Fruit fly (Drosophila melanogaster): ENCODE measurements around the gene CG14957.
A peak's percentile ranks its signal among the peaks of the same experiment; 100 is the strongest.

Gene CG14957

DNA sequence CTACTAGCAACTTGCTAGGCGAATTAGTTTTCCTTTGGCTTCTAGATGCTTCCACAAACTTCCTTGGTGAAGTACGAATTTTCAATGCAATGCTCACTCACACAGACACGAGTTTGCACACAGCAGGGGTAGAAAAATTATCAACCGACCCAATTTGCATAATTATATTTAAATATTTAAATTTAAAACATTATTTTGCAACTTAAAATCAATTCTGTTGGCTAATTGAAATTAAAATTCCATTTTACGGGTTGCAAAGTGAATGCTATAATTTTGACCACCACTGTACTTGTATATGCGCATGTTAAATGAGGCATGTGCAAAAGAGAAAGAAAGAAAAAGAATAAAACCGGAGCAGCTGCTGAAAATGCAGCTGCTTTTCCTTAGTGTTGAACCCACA is 6.7 kb downstream of the CG14957 start (continued):
- peak; percentile 80 for TF ChIP-seq CG5180 (GFP tag; optimal IDR thresholded peaks at IDR 0.05)
- peak; percentile 84 for TF ChIP-seq wor (GFP tag; IDR thresholded peaks at IDR 0.05)
- peak; percentile 93 for TF ChIP-seq D19A (tag; optimal IDR thresholded peaks at IDR 0.05)
- peak; percentile 95 for TF ChIP-seq CG18262 (tag; optimal IDR thresholded peaks at IDR 0.05)
- TF ChIP-seq CG2678 (tag; optimal IDR thresholded peaks at IDR 0.05) = peak; percentile 96
- peak; percentile 99 for TF ChIP-seq Drgx (GFP tag; IDR thresholded peaks at IDR 0.05)
- peak; percentile 86 for TF ChIP-seq Oaz (GFP tag; IDR thresholded peaks at IDR 0.05)
- peak; percentile 80 for TF ChIP-seq CG3407 (GFP tag; optimal IDR thresholded peaks at IDR 0.05)
- peak; percentile 77 for TF ChIP-seq twi (tag; optimal IDR thresholded peaks at IDR 0.05)
- peak; percentile 87 for TF ChIP-seq CG4820 (GFP tag; optimal IDR thresholded peaks at IDR 0.05)
- peak; percentile 36 for TF ChIP-seq CG3995 (GFP tag; optimal IDR thresholded peaks at IDR 0.05)
- no peak for TF ChIP-seq vnd (GFP tag; IDR thresholded peaks at IDR 0.05; ENCODE audit: partially characterized antibody)
- TF ChIP-seq trem (tag; optimal IDR thresholded peaks at IDR 0.05) = peak; percentile 88
- peak; percentile 78 for TF ChIP-seq CG17802 (tag; optimal IDR thresholded peaks at IDR 0.05)
- no peak for TF ChIP-seq hbn (GFP tag; IDR thresholded peaks at IDR 0.05; ENCODE audit: partially characterized antibody)
- peak; percentile 95 for TF ChIP-seq CG17829 (tag; optimal IDR thresholded peaks at IDR 0.05)
- peak; percentile 92 for TF ChIP-seq CG7556 (GFP tag; optimal IDR thresholded peaks at IDR 0.05)
- peak; percentile 68 for TF ChIP-seq trh (GFP tag; optimal IDR thresholded peaks at IDR 0.05)
- peak; percentile 96 for TF ChIP-seq sens (GFP tag)
- peak; percentile 88 for TF ChIP-seq CG15514 (GFP tag; optimal IDR thresholded peaks at IDR 0.05)
- peak; percentile 88 for TF ChIP-seq Gug (GFP tag; IDR thresholded peaks at IDR 0.05)
- peak; percentile 50 for TF ChIP-seq CG1792 (GFP tag; optimal IDR thresholded peaks at IDR 0.05)
- TF ChIP-seq gem (tag; optimal IDR thresholded peaks at IDR 0.05) = peak; percentile 96
- TF ChIP-seq CG31441 (GFP tag; IDR thresholded peaks at IDR 0.05) = peak; percentile 96
- TF ChIP-seq so (GFP tag; IDR thresholded peaks at IDR 0.05) = peak; percentile 93
- no peak for TF ChIP-seq CG7786 (GFP tag; optimal IDR thresholded peaks at IDR 0.05)
- TF ChIP-seq ash1 (GFP tag; optimal IDR thresholded peaks at IDR 0.05) = peak; percentile 63
- TF ChIP-seq kni (GFP tag; optimal IDR thresholded peaks at IDR 0.05) = peak; percentile 4
- no peak for TF ChIP-seq Dfd (GFP tag; optimal IDR thresholded peaks at IDR 0.05)
- peak; percentile 77 for TF ChIP-seq Fer2 (tag; optimal IDR thresholded peaks at IDR 0.05)
- peak; percentile 93 for TF ChIP-seq corto (GFP tag; optimal IDR thresholded peaks at IDR 0.05)
- peak; percentile 89 for TF ChIP-seq CG7987 (GFP tag; optimal IDR thresholded peaks at IDR 0.05)
- peak; percentile 78 for TF ChIP-seq gt (GFP tag; IDR thresholded peaks at IDR 0.05)
- TF ChIP-seq CG30020 (tag; optimal IDR thresholded peaks at IDR 0.05) = peak; percentile 48
- peak; percentile 57 for TF ChIP-seq CG10565 (GFP tag; optimal IDR thresholded peaks at IDR 0.05)
- TF ChIP-seq klu (GFP tag; IDR thresholded peaks at IDR 0.05) = peak; percentile 83
- TF ChIP-seq dysf (GFP tag; IDR thresholded peaks at IDR 0.05) = peak; percentile 94
- peak; percentile 32 for TF ChIP-seq Camta (GFP tag; optimal IDR thresholded peaks at IDR 0.05)
- peak; percentile 29 for TF ChIP-seq jumu (GFP tag; optimal IDR thresholded peaks at IDR 0.05)
- TF ChIP-seq shn (GFP tag; optimal IDR thresholded peaks at IDR 0.05) = no peak
- TF ChIP-seq CG13287 (GFP tag; IDR thresholded peaks at IDR 0.05; ENCODE audit: partially characterized antibody) = no peak
- TF ChIP-seq CG32767 (GFP tag; IDR thresholded peaks at IDR 0.05) = peak; percentile 90
- peak; percentile 72 for TF ChIP-seq E2f2 (GFP tag; IDR thresholded peaks at IDR 0.05)
- 0 out of 3 replicates have a peak, but pooled peaks have one; percentile 32 for TF ChIP-seq z (GFP tag; IDR thresholded peaks at IDR 0.05)
- TF ChIP-seq Sox100B (GFP tag; optimal IDR thresholded peaks at IDR 0.05) = peak; percentile 93
- TF ChIP-seq amos (GFP tag; IDR thresholded peaks at IDR 0.05; ENCODE audit: partially characterized antibody) = no peak
- peak; percentile 92 for TF ChIP-seq CG7372 (GFP tag; IDR thresholded peaks at IDR 0.05)
- TF ChIP-seq CkIIα-i1 (GFP tag; IDR thresholded peaks at IDR 0.05) = 0 out of 2 replicates have a peak, but pooled peaks have one; percentile 15
- peak; percentile 89 for TF ChIP-seq run (tag; optimal IDR thresholded peaks at IDR 0.05)
- peak; percentile 81 for TF ChIP-seq CG11085 (GFP tag; IDR thresholded peaks at IDR 0.05)
- TF ChIP-seq Hmx (GFP tag; optimal IDR thresholded peaks at IDR 0.05) = no peak

Data from whole organism, embryonic.